Worm (Caenorhabditis elegans) whole organism, early embryonic: ENCODE results near the gene odc-1.
A peak's percentile ranks its signal among the peaks of the same experiment; 100 is the strongest.

Experiments used
- B0310.2 ChIP-seq: sonication (generic microtip); optimal IDR thresholded peaks from 2 replicates; lab custom pipeline; 2016; ENCODE audit warnings: mild to moderate bottlenecking, missing genetic modification characterization, missing compliant biosample characterization
- F13C5.2 ChIP-seq: sonication (generic microtip); optimal IDR thresholded peaks from 2 replicates; lab custom pipeline; 2017; ENCODE audit warnings: mild to moderate bottlenecking, missing genetic modification characterization, inconsistent platforms, missing compliant biosample characterization
- aly-1 ChIP-seq: sonication (generic microtip); optimal IDR thresholded peaks from 2 replicates; lab custom pipeline; 2016; ENCODE audit warnings: missing genetic modification characterization, missing compliant biosample characterization
- ama-1 ChIP-seq: fragments of 150-350 bp; optimal IDR thresholded peaks from 2 replicates; lab custom pipeline; 2014
- ceh-13 ChIP-seq: fragments of 200-800 bp; sonication (Bioruptor generic); optimal IDR thresholded peaks from 2 replicates; lab custom pipeline; 2018; ENCODE audit warnings: mild to moderate bottlenecking, missing genetic modification characterization, missing compliant biosample characterization
- ceh-36 ChIP-seq: sonication (generic microtip); optimal IDR thresholded peaks from 2 replicates; lab custom pipeline; 2016; ENCODE audit warnings: missing genetic modification characterization, inconsistent platforms, missing compliant biosample characterization
- ets-7 ChIP-seq: sonication (generic microtip); optimal IDR thresholded peaks from 2 replicates; lab custom pipeline; 2016; ENCODE audit warnings: missing genotype, missing genetic modification characterization, missing compliant biosample characterization
- flt-1 ChIP-seq: fragments of 200-800 bp; sonication (Bioruptor generic); IDR thresholded peaks from 2 replicates; pipeline ENCODE4 v1.3.6; 2022; ENCODE audit warnings: missing genetic modification characterization, missing compliant biosample characterization
- hmbx-1 ChIP-seq: sonication (generic microtip); optimal IDR thresholded peaks from 2 replicates; lab custom pipeline; 2016; ENCODE audit warnings: mild to moderate bottlenecking, missing genetic modification characterization, missing compliant biosample characterization
- hmg-4 ChIP-seq: fragments of 200-800 bp; sonication (Bioruptor generic); optimal IDR thresholded peaks from 2 replicates; lab custom pipeline; 2018; ENCODE audit warnings: mild to moderate bottlenecking, missing genetic modification characterization, missing compliant biosample characterization
- hnd-1 ChIP-seq: sonication (generic microtip); optimal IDR thresholded peaks from 2 replicates; lab custom pipeline; 2016; ENCODE audit warnings: missing genetic modification characterization, missing compliant biosample characterization
- pes-1 ChIP-seq: fragments of 200-800 bp; sonication (Bioruptor generic); IDR thresholded peaks from 2 replicates; pipeline ENCODE4 v1.3.6; 2022; ENCODE audit warnings: missing genetic modification reagents, missing genetic modification characterization, missing compliant biosample characterization
- scrt-1 ChIP-seq: fragments of 200-800 bp; sonication (Bioruptor generic); IDR thresholded peaks from 2 replicates; pipeline ENCODE4 v1.3.6; 2022; ENCODE audit warnings: missing genetic modification characterization, missing compliant biosample characterization
- sea-1 ChIP-seq: fragments of 200-800 bp; sonication (Bioruptor generic); conservative IDR thresholded peaks from 2 replicates; pipeline ENCODE4 v1.3.6; 2022; ENCODE audit warnings: missing genetic modification characterization, missing compliant biosample characterization
- tbx-11 ChIP-seq: fragments of 200-800 bp; sonication (Bioruptor generic); IDR thresholded peaks from 2 replicates; pipeline ENCODE4 v1.3.6; 2022; ENCODE audit warnings: missing genetic modification characterization, missing compliant biosample characterization
- tbx-37 ChIP-seq: fragments of 200-800 bp; sonication (Bioruptor generic); conservative IDR thresholded peaks from 2 replicates; pipeline ENCODE4 v1.3.6; 2022; ENCODE audit warnings: missing genetic modification reagents, missing genetic modification characterization, missing compliant biosample characterization
- tra-4 ChIP-seq: sonication (generic microtip); optimal IDR thresholded peaks from 2 replicates; lab custom pipeline; 2017; ENCODE audit warnings: missing genetic modification characterization, missing compliant biosample characterization

The odc-1 gene

DNA sequence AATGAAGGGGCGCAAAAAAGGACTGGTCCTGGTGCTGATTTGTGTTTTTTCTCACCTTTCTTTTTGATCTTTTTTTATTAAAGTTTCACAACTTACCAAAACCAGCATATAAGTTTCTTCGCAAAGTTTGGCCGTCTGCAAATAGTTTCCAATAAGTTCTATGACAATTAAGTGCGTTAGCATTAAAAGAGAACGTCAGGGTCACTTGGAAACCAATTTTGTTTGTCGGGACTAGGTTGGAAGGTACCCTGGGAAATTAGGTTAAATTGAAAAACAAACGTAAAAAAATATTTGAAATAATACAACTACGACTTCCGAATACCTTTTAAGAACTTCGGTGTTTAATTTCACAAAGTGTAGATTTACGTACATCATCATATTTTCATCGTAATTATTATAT, 21.5 kb downstream of the odc-1 start:
- TF ChIP-seq tra-4 (tag; lab: Kevin White, UChicago) (no peak), sea-1 (GFP tag; lab: Robert Waterston, UW) (no peak), B0310.2 (no peak), hnd-1 (no peak)

DNA sequence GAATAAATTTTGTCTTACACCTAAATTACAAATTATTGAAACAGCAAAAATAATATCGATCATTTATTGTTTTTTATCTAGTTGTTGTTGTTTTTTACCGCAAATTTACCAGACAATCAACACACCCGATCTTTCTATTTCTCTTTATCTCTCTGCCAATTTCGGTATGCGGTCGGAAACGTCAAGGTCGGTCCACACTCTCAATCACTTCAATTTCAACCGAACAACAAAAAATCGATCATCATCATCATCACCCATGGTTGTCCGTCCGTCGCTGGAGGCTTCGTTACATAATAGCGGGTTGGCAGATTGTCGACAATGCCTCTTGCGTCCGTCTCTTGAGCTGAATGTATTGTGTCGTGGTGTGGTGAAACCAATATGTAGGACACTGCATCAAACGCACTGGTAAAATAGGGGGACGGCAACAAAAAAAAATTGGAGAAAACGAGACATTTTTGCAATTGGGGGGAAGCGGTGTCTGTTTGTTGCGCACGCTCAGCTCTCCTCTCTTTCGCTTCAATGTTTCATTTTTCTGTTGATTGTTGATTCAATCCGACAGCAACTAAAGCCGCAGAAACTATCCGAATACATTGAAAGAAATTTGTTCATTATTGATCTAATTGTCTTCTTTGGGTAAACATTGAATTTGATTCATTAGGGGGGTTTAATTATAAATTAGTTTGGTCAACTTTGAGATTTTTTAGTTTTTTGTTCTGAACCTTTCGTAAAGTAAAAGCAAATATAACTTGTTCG, 23.1 kb downstream of the odc-1 start:
- TF ChIP-seq F13C5.2 (tag; lab: Kevin White, UChicago) (no peak), scrt-1 (GFP tag; lab: Robert Waterston, UW) (no peak), tbx-37 (GFP tag; lab: Robert Waterston, UW) (no peak), hmg-4 (peak; percentile 18)

DNA sequence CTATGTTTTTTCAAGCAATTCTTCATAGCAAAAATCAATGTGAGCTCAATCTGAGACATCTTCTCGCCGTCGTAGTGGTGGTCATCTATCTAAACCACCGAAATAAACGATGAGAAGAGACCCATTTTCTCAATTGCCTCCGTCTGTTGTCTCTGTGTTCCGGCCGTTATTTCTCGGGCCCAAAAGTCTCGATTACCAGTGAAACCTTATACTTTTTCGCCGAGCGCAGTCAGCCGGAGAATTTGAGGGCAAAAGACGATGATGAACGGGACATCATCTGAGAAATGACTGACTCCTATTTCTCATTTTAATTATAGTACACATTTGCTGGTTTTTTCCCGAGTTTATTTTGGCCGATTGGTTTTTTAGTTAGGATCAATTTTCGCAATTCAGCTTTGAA, 24.2 kb downstream of the odc-1 start:
- TF ChIP-seq F13C5.2 (tag; lab: Kevin White, UChicago) (no peak), hnd-1 (no peak), tra-4 (tag; lab: Kevin White, UChicago) (no peak), hmbx-1 (tag; lab: Kevin White, UChicago) (no peak), aly-1 (tag; lab: Kevin White, UChicago) (no peak), ceh-13 (no peak), hmg-4 (no peak), flt-1 (GFP tag; lab: Robert Waterston, UW) (no peak), ama-1 (lab: Kevin White, UChicago) (no peak), tbx-37 (GFP tag; lab: Robert Waterston, UW) (no peak), B0310.2 (no peak), ets-7 (tag; lab: Kevin White, UChicago) (no peak), pes-1 (GFP tag; lab: Robert Waterston, UW) (no peak), tbx-11 (GFP tag; lab: Robert Waterston, UW) (no peak), sea-1 (GFP tag; lab: Robert Waterston, UW) (no peak), scrt-1 (GFP tag; lab: Robert Waterston, UW) (no peak)

DNA sequence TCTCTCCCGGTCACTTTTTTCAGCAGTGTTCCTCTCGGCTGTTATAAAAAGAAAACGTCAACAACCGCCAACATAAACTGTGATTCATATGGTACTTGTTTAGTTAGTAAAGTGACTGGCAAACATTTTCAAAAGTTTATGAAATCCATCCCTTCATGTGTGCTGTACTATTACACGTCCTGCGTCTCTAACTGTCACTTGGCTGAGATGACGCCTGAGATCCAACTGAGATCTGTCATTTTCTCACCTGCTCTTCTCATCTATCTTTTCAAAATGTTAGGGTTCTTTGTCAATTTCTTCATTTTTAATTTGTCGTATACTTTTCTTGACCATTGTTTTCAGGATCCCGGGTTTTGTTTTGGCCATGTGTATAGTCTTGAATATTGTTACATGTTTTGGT, 25.3 kb downstream of the odc-1 start:
- TF ChIP-seq ceh-36 (tag; lab: Kevin White, UChicago) (no peak), ceh-13 (no peak), ama-1 (lab: Kevin White, UChicago) (no peak), flt-1 (GFP tag; lab: Robert Waterston, UW) (no peak), hmbx-1 (tag; lab: Kevin White, UChicago) (no peak), tbx-37 (GFP tag; lab: Robert Waterston, UW) (no peak), hmg-4 (no peak), tra-4 (tag; lab: Kevin White, UChicago) (no peak), pes-1 (GFP tag; lab: Robert Waterston, UW) (no peak)

DNA sequence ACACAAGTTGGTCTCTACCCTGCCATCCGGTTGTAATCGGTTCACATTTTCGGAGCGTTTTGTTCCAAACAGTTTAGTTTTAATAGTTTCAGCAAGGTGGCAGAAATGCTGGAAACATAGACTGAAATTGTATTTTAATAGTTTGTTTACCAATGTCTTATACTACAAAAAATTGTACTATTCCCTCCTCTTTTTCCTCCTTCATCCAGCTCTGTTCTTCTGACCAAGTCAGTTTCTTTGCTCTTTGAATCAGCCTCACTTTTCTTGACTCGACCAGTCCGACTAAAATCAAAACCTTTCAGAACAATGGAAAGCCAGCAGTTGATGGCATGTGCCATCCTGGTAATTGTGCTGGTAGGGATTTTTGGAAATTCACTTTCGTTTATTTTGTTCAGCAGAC, 30.0 kb downstream of the odc-1 start, which contains the start of gene frpr-18:
TSS of gene frpr-18 (plus strand) at position 301 of the 400 bp plus-strand sequence.
- TF ChIP-seq ama-1 (lab: Kevin White, UChicago) (no peak), hnd-1 (no peak), flt-1 (GFP tag; lab: Robert Waterston, UW) (no peak), scrt-1 (GFP tag; lab: Robert Waterston, UW) (no peak), hmbx-1 (tag; lab: Kevin White, UChicago) (no peak), tbx-37 (GFP tag; lab: Robert Waterston, UW) (no peak), sea-1 (GFP tag; lab: Robert Waterston, UW) (no peak)

DNA sequence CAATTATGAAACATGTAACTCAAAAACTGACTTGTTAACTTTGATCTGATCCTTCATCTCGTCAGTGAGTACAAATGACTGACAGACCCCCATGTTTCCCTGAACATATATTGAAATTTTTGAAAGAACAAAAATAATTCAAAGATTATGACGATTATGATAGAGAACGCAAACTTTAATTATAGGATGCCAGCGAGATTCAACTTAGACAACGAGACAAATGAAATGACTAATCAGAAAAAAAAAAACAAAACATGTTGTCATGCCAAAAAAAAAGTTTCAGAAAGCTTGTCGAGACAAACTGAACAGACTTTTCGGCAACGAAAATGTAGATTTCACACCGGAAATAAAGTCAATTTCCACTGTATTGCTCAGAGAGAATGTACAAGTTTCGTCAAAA, 45.3 kb downstream of the odc-1 start, which contains the start of gene gpa-10:
TSS of gene gpa-10 (minus strand) at position 101 of the 400 bp plus-strand sequence.
- TF ChIP-seq pes-1 (GFP tag; lab: Robert Waterston, UW), result no peak
- TF ChIP-seq B0310.2, result no peak
- TF ChIP-seq hmbx-1 (tag; lab: Kevin White, UChicago), result no peak
- no peak for TF ChIP-seq tbx-37 (GFP tag; lab: Robert Waterston, UW)
- no peak for TF ChIP-seq F13C5.2 (tag; lab: Kevin White, UChicago)
- TF ChIP-seq aly-1 (tag; lab: Kevin White, UChicago), result no peak
- TF ChIP-seq sea-1 (GFP tag; lab: Robert Waterston, UW), result no peak
- no peak for TF ChIP-seq ets-7 (tag; lab: Kevin White, UChicago)
- no peak for TF ChIP-seq ama-1 (lab: Kevin White, UChicago)
- no peak for TF ChIP-seq scrt-1 (GFP tag; lab: Robert Waterston, UW)
- TF ChIP-seq tra-4 (tag; lab: Kevin White, UChicago), result no peak
- TF ChIP-seq flt-1 (GFP tag; lab: Robert Waterston, UW), result no peak
- TF ChIP-seq hnd-1, result no peak
- no peak for TF ChIP-seq ceh-13
- TF ChIP-seq tbx-11 (GFP tag; lab: Robert Waterston, UW), result no peak
